Worm (Caenorhabditis elegans): ENCODE measurements around the gene AH10.2.
"Not testable (repeated sequence)": the region's sequence is repeated elsewhere in the genome, so short reads cannot be mapped to it uniquely, and the experiment has no call there.

ce11 chrV:14124187-14124586 lies 32.4 kb upstream of the AH10.2 start:
- TF ChIP-seq lin-40 (tag; optimal IDR thresholded peaks at IDR 0.05); madf-3 (GFP tag; IDR thresholded peaks at IDR 0.05): not testable (repeated sequence)
- TF ChIP-seq dox-1 (GFP tag; IDR thresholded peaks at IDR 0.05): peak; percentile 44; the same call in 1 of the 2 replicates
